Worm (Caenorhabditis elegans): ENCODE data around the gene F41H10.5.

F41H10.5 gene

DNA sequence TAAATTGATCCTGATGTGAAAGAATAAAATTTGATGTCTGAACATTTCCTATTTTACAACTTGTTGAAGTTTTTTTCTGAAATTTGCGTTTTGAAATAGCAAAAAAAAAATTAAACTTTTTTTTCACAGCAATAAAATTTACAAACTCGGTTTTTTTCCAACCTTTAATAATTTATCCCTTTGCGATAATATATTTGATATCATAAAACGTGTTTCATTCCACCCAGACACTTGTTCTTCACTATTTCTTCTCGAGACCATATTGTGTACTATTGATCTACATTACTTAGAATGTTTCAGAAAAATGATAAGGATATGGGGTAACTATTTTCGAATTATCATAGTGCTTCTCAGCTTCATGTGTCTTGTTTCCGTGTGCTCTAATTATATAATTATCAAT is 34.6 kb upstream of the F41H10.5 start, which contains the start of gene Y4C6B.4:
Gene Y4C6B.4, plus strand, starts transcription at position 301 of the 400 bp plus-strand sequence.
- TF ChIP-seq ztf-4 (tag; optimal IDR thresholded peaks at IDR 0.05) (no peak), lsy-12 (tag; optimal IDR thresholded peaks at IDR 0.05) (no peak), mdl-1 (tag; optimal IDR thresholded peaks at IDR 0.05) (no peak), pha-4 (tag; optimal IDR thresholded peaks at IDR 0.05) (no peak), elt-3 (tag; optimal IDR thresholded peaks at IDR 0.05) (no peak), ceh-28 (tag; optimal IDR thresholded peaks at IDR 0.05) (no peak), skn-1 (tag; optimal IDR thresholded peaks at IDR 0.05) (no peak)

DNA sequence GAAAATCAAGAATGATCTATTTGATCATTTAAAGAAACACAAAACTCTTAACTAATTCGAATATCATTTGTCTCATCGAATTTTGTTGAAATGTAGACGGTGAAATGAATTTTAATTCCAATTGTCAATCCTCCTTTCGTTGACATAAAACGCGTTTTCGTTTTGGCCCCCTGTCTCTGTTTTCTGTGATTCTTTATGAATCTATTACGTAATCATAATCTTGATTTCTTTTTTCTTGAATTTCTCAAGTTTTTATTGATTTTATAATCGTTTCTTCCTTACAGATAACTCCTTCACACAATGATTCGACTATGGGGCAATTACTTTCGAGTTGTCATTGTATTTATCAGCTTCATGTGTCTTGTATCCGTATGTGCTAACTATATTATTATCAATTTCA is 28.5 kb upstream of the F41H10.5 start, which contains the start of gene Y4C6B.3:
Gene Y4C6B.3, plus strand, starts transcription at position 301 of the 400 bp plus-strand sequence.
- no peak for TF ChIP-seq ama-1 (optimal IDR thresholded peaks at IDR 0.05)
- no peak for TF ChIP-seq ZK546.5 (tag; optimal IDR thresholded peaks at IDR 0.05)
- no peak for TF ChIP-seq elt-3 (tag; optimal IDR thresholded peaks at IDR 0.05)
- no peak for TF ChIP-seq nhr-237 (tag; optimal IDR thresholded peaks at IDR 0.05)
- TF ChIP-seq ceh-82 (tag; optimal IDR thresholded peaks at IDR 0.05) = no peak
- no peak for TF ChIP-seq egl-27 (tag; optimal IDR thresholded peaks at IDR 0.05)
- no peak for TF ChIP-seq eor-1 (tag; optimal IDR thresholded peaks at IDR 0.05)
- TF ChIP-seq jun-1 (tag; optimal IDR thresholded peaks at IDR 0.05) = no peak
- no peak for TF ChIP-seq pha-4 (tag; optimal IDR thresholded peaks at IDR 0.05)
- TF ChIP-seq elt-1 (tag; optimal IDR thresholded peaks at IDR 0.05) = no peak
- no peak for TF ChIP-seq egl-5 (tag; optimal IDR thresholded peaks at IDR 0.05)
- TF ChIP-seq daf-12 (tag; optimal IDR thresholded peaks at IDR 0.05) = no peak
- TF ChIP-seq R02D3.7 (tag; optimal IDR thresholded peaks at IDR 0.05) = no peak
- no peak for TF ChIP-seq unc-62 (GFP tag; optimal IDR thresholded peaks at IDR 0.05)
- TF ChIP-seq ztf-4 (tag; optimal IDR thresholded peaks at IDR 0.05) = no peak
- no peak for TF ChIP-seq unc-39 (tag; optimal IDR thresholded peaks at IDR 0.05)
- no peak for TF ChIP-seq skn-1 (tag; optimal IDR thresholded peaks at IDR 0.05)
- TF ChIP-seq zag-1 (tag; optimal IDR thresholded peaks at IDR 0.05) = no peak
- TF ChIP-seq mdl-1 (tag; optimal IDR thresholded peaks at IDR 0.05) = no peak
- no peak for TF ChIP-seq ceh-28 (tag; optimal IDR thresholded peaks at IDR 0.05)

DNA sequence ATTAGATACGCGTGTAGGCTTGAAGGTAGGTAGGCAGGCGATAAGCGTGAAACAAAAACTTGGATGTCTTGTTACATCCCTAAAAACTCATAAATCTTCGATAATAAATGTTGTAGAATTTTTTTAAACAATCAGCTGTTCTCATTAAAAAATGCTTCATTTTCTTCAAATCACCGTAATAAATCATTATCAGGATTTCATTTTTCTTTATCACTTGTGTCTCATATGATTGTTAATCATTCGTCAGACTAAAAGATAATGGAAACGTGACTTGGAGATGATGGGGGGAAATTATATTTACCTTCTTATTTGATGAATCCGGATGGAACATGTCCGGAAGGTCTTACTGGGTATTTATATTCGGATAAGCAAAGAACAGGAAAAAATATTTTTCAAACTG is 27.2 kb upstream of the F41H10.5 start:
- TF ChIP-seq nhr-77 (tag; optimal IDR thresholded peaks at IDR 0.05) = no peak
- TF ChIP-seq elt-3 (tag; optimal IDR thresholded peaks at IDR 0.05) = no peak
- TF ChIP-seq nhr-11 (tag; optimal IDR thresholded peaks at IDR 0.05) = no peak
- no peak for TF ChIP-seq elt-1 (tag; optimal IDR thresholded peaks at IDR 0.05)
- TF ChIP-seq egl-27 (tag; optimal IDR thresholded peaks at IDR 0.05) = no peak
- TF ChIP-seq R02D3.7 (tag; optimal IDR thresholded peaks at IDR 0.05) = no peak
- TF ChIP-seq nhr-43 (tag; optimal IDR thresholded peaks at IDR 0.05; ENCODE audit: poor library complexity, severe bottlenecking) = no peak
- no peak for TF ChIP-seq tbx-2 (tag; optimal IDR thresholded peaks at IDR 0.05)

DNA sequence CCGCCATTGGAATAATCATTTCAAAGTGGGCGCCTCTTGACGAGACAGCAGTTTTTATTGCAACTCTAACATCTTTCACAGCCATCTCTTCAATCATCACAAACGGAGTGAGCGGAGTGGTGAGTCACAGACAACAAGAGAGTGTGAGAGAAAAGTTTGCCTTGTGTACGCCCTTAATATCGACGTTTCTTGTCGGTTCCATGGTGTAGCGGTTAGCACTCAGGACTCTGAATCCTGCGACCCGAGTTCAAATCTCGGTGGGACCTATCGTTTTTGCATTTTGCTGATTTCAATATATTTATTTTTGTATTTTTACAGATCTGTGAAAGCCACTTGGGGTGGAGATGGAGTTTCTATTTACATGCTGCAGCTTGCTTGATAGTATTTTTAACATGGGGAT is 26.2 kb upstream of the F41H10.5 start:
- TF ChIP-seq mdl-1 (tag; optimal IDR thresholded peaks at IDR 0.05) (no peak), egl-27 (tag; optimal IDR thresholded peaks at IDR 0.05) (no peak), snpc-4 (tag; optimal IDR thresholded peaks at IDR 0.05) (peak; percentile 9), pqm-1 (tag; optimal IDR thresholded peaks at IDR 0.05) (peak; percentile 52), nhr-28 (tag; optimal IDR thresholded peaks at IDR 0.05) (no peak), ztf-11 (tag; optimal IDR thresholded peaks at IDR 0.05) (no peak), nhr-237 (tag; optimal IDR thresholded peaks at IDR 0.05) (no peak), daf-12 (tag; optimal IDR thresholded peaks at IDR 0.05) (no peak), eor-1 (tag; optimal IDR thresholded peaks at IDR 0.05) (no peak), egl-5 (tag; optimal IDR thresholded peaks at IDR 0.05) (peak; percentile 46), ceh-28 (tag; optimal IDR thresholded peaks at IDR 0.05) (no peak), elt-3 (tag; optimal IDR thresholded peaks at IDR 0.05) (no peak), ZK546.5 (tag; optimal IDR thresholded peaks at IDR 0.05) (no peak), nfya-1 (tag; optimal IDR thresholded peaks at IDR 0.05; ENCODE audit: insufficient read depth) (peak; percentile 63), ceh-82 (tag; optimal IDR thresholded peaks at IDR 0.05) (no peak), ztf-4 (tag; optimal IDR thresholded peaks at IDR 0.05) (no peak), lin-39 (tag; optimal IDR thresholded peaks at IDR 0.05) (no peak), lsy-12 (tag; optimal IDR thresholded peaks at IDR 0.05) (peak; percentile 42), nhr-76 (tag; optimal IDR thresholded peaks at IDR 0.05) (no peak), aly-2 (tag; optimal IDR thresholded peaks at IDR 0.05) (no peak), unc-62 (GFP tag; optimal IDR thresholded peaks at IDR 0.05) (no peak), tbx-2 (tag; optimal IDR thresholded peaks at IDR 0.05) (no peak), sea-2 (GFP tag; optimal IDR thresholded peaks at IDR 0.05) (no peak), pha-4 (tag; optimal IDR thresholded peaks at IDR 0.05) (peak; percentile 63), nhr-77 (tag; optimal IDR thresholded peaks at IDR 0.05) (no peak), nhr-25 (tag; optimal IDR thresholded peaks at IDR 0.05) (peak; percentile 34), nhr-23 (tag; optimal IDR thresholded peaks at IDR 0.05) (no peak), elt-1 (tag; optimal IDR thresholded peaks at IDR 0.05) (no peak), nhr-67 (tag; optimal IDR thresholded peaks at IDR 0.05) (no peak), zag-1 (tag; optimal IDR thresholded peaks at IDR 0.05) (no peak), R02D3.7 (tag; optimal IDR thresholded peaks at IDR 0.05) (no peak), ama-1 (optimal IDR thresholded peaks at IDR 0.05) (no peak), fos-1 (tag; optimal IDR thresholded peaks at IDR 0.05) (no peak), ceh-16 (tag; optimal IDR thresholded peaks at IDR 0.05) (no peak), mml-1 (tag; optimal IDR thresholded peaks at IDR 0.05) (no peak), fkh-10 (GFP tag; optimal IDR thresholded peaks at IDR 0.05) (no peak), nhr-12 (tag; optimal IDR thresholded peaks at IDR 0.05) (no peak), nhr-11 (tag; optimal IDR thresholded peaks at IDR 0.05) (no peak), nhr-43 (tag; optimal IDR thresholded peaks at IDR 0.05; ENCODE audit: poor library complexity, severe bottlenecking) (peak; percentile 57), unc-39 (tag; optimal IDR thresholded peaks at IDR 0.05) (no peak), hmg-11 (tag; optimal IDR thresholded peaks at IDR 0.05) (peak; percentile 56)

All from whole organism, L3 larva.